Worm (Caenorhabditis elegans) whole organism, L4 larva: ENCODE data around the gene jip-1.

ENCODE experiments used
- ama-1 ChIP-seq: fragments of 150-350 bp; optimal IDR thresholded peaks from 2 replicates; lab custom pipeline; 2014; ENCODE audit warnings: inconsistent platforms, mixed read lengths
- egl-27 ChIP-seq: sonication (generic microtip); optimal IDR thresholded peaks from 3 replicates; lab custom pipeline; 2017; ENCODE audit warnings: missing biosample characterization, missing genetic modification reagents, missing genetic modification characterization
- fkh-10 ChIP-seq: fragments of 150-350 bp; optimal IDR thresholded peaks from 2 replicates; lab custom pipeline; 2014; ENCODE audit warnings: missing biosample characterization, missing genetic modification reagents, missing genetic modification characterization
- fos-1 ChIP-seq: fragments of 150-350 bp; optimal IDR thresholded peaks from 2 replicates; lab custom pipeline; 2014; ENCODE audit warnings: missing biosample characterization, missing genetic modification characterization
- nhr-237 ChIP-seq: sonication (generic microtip); optimal IDR thresholded peaks from 2 replicates; lab custom pipeline; 2017; ENCODE audit warnings: missing biosample characterization, missing genetic modification characterization
- nhr-76 ChIP-seq: fragments of 150-350 bp; optimal IDR thresholded peaks from 2 replicates; lab custom pipeline; 2014; ENCODE audit warnings: missing biosample characterization, missing genetic modification characterization
- spr-3 ChIP-seq: fragments of 200-800 bp; sonication (Bioruptor generic); optimal IDR thresholded peaks from 2 replicates; lab custom pipeline; 2018; ENCODE audit warnings: mild to moderate bottlenecking, missing genetic modification characterization, missing compliant biosample characterization

ce11 chrII:1365985-1366384 lies 39.2 kb downstream of the jip-1 start:
- TF ChIP-seq ama-1 (lab: Kevin White, UChicago) = no peak
- TF ChIP-seq nhr-237 (tag; lab: Kevin White, UChicago) = no peak
- no peak for TF ChIP-seq fkh-10 (GFP tag; lab: Kevin White, UChicago)
- no peak for TF ChIP-seq nhr-76 (tag; lab: Kevin White, UChicago)
- no peak for TF ChIP-seq spr-3 (GFP tag; lab: Kevin White, UChicago)
- no peak for TF ChIP-seq egl-27 (tag; lab: Kevin White, UChicago)
- no peak for TF ChIP-seq fos-1
